Fruit fly (Drosophila melanogaster): ENCODE measurements around the gene Rbp4.

Gene Rbp4

dm6 chr3R:13615617-13616016, 40.6 kb downstream of the Rbp4 start, which contains the start of gene CG9269:
TSS of gene CG9269 (plus strand) at chr3R:13615917.
- TF ChIP-seq CTCF (optimal IDR thresholded peaks at IDR 0.05) (no peak), CG8478 (optimal IDR thresholded peaks at IDR 0.05) (no peak)

DNA sequence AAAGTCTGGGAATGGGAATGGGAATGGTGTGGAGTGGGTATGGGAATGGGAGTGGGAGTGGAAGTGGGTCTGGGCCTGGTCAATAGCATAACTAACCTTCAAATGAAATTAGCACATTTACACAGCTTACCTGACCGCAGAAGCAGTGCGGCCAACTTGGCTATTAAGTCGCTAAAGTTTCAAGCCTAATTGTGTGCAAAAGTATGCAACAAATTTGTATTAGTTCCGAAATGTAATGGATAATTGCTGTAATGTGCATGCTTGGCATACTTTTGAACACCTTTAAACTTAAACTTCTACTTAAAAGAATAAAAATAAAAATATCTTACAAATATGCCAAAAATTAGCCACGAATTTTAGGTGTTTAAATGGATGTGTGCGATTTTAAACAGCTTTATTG, 41.2 kb downstream of the Rbp4 start:
- TF ChIP-seq CTCF (optimal IDR thresholded peaks at IDR 0.05) (no peak), CG8478 (optimal IDR thresholded peaks at IDR 0.05) (no peak)

- no peak for TF ChIP-seq CTCF (optimal IDR thresholded peaks at IDR 0.05)
- no peak for TF ChIP-seq CG8478 (optimal IDR thresholded peaks at IDR 0.05)
Observed at dm6 chr3R:13612333-13612732, 43.9 kb downstream of the Rbp4 start, which contains the start of gene CG9757. TSS of gene CG9757 (minus strand) at chr3R:13612433.

DNA sequence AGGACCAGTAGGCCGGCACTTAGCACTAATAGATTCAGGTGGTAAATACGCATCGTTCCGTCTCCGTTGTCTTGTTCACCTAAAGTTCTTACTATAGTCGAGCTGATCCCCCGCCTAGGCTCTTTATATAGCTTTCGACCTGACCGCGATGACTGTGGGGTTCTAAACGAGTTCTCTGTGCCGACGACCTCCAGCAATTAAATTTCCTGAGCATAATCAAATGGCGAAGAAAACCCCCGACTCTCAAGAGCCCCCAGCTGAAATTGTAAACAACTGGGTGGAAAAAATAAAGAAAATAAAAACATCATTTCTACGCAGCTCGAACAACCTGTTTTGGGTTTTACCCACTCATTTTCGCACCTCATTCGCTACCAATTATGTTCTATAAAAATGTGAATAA, 47.0 kb downstream of the Rbp4 start, which contains the start of gene CG9759:
Gene CG9759 (minus strand): TSS at position 101 of the 400 bp plus-strand sequence.
- TF ChIP-seq CTCF (optimal IDR thresholded peaks at IDR 0.05): no peak
- no peak for TF ChIP-seq CG8478 (optimal IDR thresholded peaks at IDR 0.05)

Data from S2 (cell line).